Worm (Caenorhabditis elegans): ENCODE results near the gene rsu-1.

Gene rsu-1

ce11 chrIII:3505051-3505548 lies 33.3 kb downstream of the rsu-1 start, which contains the start of gene lias-1 (continued):
- TF ChIP-seq hmg-1.1 (GFP tag; IDR thresholded peaks at IDR 0.05) (peak; percentile 66), nhr-25 (tag; optimal IDR thresholded peaks at IDR 0.05; ENCODE audit: borderline replicate concordance, insufficient read depth) (peak; percentile 55), unc-130 (GFP tag; optimal IDR thresholded peaks at IDR 0.05) (peak; percentile 8), aly-2 (tag; optimal IDR thresholded peaks at IDR 0.05) (no peak), nhr-10 (tag; optimal IDR thresholded peaks at IDR 0.05) (no peak), hif-1 (tag; optimal IDR thresholded peaks at IDR 0.05) (peak in 1 of 2 experiments; percentile 62), F10B5.3 (tag; optimal IDR thresholded peaks at IDR 0.05) (no peak), lir-3 (tag; optimal IDR thresholded peaks at IDR 0.05) (no peak), dmd-9 (GFP tag; IDR thresholded peaks at IDR 0.05) (no peak), nhr-77 (tag; optimal IDR thresholded peaks at IDR 0.05) (peak; percentile 84), attf-4 (tag; optimal IDR thresholded peaks at IDR 0.05) (no peak), lin-15B (tag; optimal IDR thresholded peaks at IDR 0.05) (no peak), pha-4 (GFP tag; IDR thresholded peaks at IDR 0.05) (no peak), pha-4 (tag; optimal IDR thresholded peaks at IDR 0.05) (peak; percentile 33), nhr-28 (tag; optimal IDR thresholded peaks at IDR 0.05) (peak; percentile 68), mep-1 (tag; optimal IDR thresholded peaks at IDR 0.05) (peak; percentile 90), madf-9 (GFP tag; conservative IDR thresholded peaks at IDR 0.05) (no peak), dve-1 (tag; optimal IDR thresholded peaks at IDR 0.05; ENCODE audit: insufficient read depth) (peak; percentile 69), rbr-2 (tag; optimal IDR thresholded peaks at IDR 0.05) (peak; percentile 60), tra-1 (GFP tag; IDR thresholded peaks at IDR 0.05) (no peak), ctbp-1 (GFP tag; IDR thresholded peaks at IDR 0.05) (no peak), T26A8.4 (GFP tag; IDR thresholded peaks at IDR 0.05) (peak; percentile 24; the same call in 1 of the 2 replicates), php-3 (GFP tag; IDR thresholded peaks at IDR 0.05) (no peak), vab-7 (GFP tag; IDR thresholded peaks at IDR 0.05) (0 out of 2 replicates have a peak, but pooled peaks have one; percentile 27), ceh-28 (tag; optimal IDR thresholded peaks at IDR 0.05) (no peak), spr-1 (tag; optimal IDR thresholded peaks at IDR 0.05) (peak; percentile 24), dmd-6 (GFP tag; IDR thresholded peaks at IDR 0.05) (peak; percentile 24; the same call in 1 of the 2 replicates), lin-38 (GFP tag; IDR thresholded peaks at IDR 0.05) (peak; percentile 83), nhr-11 (tag; optimal IDR thresholded peaks at IDR 0.05) (peak; percentile 70), nhr-111 (GFP tag; optimal IDR thresholded peaks at IDR 0.05) (no peak), nhr-48 (tag; optimal IDR thresholded peaks at IDR 0.05) (no peak), ces-1 (GFP tag; optimal IDR thresholded peaks at IDR 0.05) (no peak), skn-1 (tag; optimal IDR thresholded peaks at IDR 0.05) (no peak), duxl-1 (tag; optimal IDR thresholded peaks at IDR 0.05; ENCODE audit: poor library complexity) (peak; percentile 21), mdl-1 (tag; optimal IDR thresholded peaks at IDR 0.05) (peak in 1 of 2 experiments; percentile 72), hlh-11 (tag; optimal IDR thresholded peaks at IDR 0.05) (peak; percentile 69), F37D6.2 (tag; optimal IDR thresholded peaks at IDR 0.05) (no peak), mxl-2 (GFP tag; conservative IDR thresholded peaks at IDR 0.05) (no peak), hlh-30 (tag; optimal IDR thresholded peaks at IDR 0.05; ENCODE audit: insufficient read depth) (peak; percentile 82), ceh-44 (GFP tag; IDR thresholded peaks at IDR 0.05) (no peak), T20F7.1 (GFP tag; optimal IDR thresholded peaks at IDR 0.05) (peak; percentile 76), ama-1 (optimal IDR thresholded peaks at IDR 0.05) (peak; percentile 92), zfp-3 (GFP tag; conservative IDR thresholded peaks at IDR 0.05) (no peak)
